Fruit fly (Drosophila melanogaster): ENCODE data around the gene CG2701.

The CG2701 gene

DNA sequence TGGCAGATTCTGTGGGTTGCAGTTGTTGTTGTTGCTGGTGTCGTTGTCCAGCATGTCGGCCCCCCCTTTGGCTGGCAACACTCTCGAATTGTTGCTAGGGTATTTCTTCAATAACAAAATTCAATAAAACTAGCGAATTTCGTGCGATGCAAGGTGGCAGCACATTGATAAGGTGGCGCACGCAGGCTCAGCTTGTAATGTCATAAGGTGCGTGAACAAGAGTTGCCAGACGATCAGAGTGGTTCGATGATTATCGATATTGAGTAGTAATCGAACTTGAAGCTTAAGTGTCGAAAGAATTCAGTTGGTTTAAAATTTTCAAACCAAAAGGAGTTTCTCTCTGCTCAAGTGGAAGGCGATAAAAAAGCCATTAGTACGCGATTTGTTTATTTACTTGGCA is at the start of gene CG2701 (continued):
- no peak for TF ChIP-seq Ssrp (tag; optimal IDR thresholded peaks at IDR 0.05)
- no peak for TF ChIP-seq CG30020 (tag; optimal IDR thresholded peaks at IDR 0.05)
- peak; percentile 24 for TF ChIP-seq CG8944 (GFP tag; optimal IDR thresholded peaks at IDR 0.05)
- peak; percentile 43 for TF ChIP-seq CG2120 (GFP tag; optimal IDR thresholded peaks at IDR 0.05)
- peak; percentile 21 for TF ChIP-seq ind (GFP tag; optimal IDR thresholded peaks at IDR 0.05)
- TF ChIP-seq ssp (GFP tag; IDR thresholded peaks at IDR 0.05) = no peak
- TF ChIP-seq hb (GFP tag; IDR thresholded peaks at IDR 0.05; ENCODE audit: partially characterized antibody) = peak; percentile 61; the same call in 1 of the 3 replicates
- TF ChIP-seq CG2712 (tag; optimal IDR thresholded peaks at IDR 0.05) = no peak
- peak; percentile 33 for TF ChIP-seq CHES-1-like (GFP tag; optimal IDR thresholded peaks at IDR 0.05)
- no peak for TF ChIP-seq Stat92E (GFP tag; optimal IDR thresholded peaks at IDR 0.05)
- peak; percentile 60 for TF ChIP-seq nerfin-2 (GFP tag; IDR thresholded peaks at IDR 0.05; ENCODE audit: partially characterized antibody)
- TF ChIP-seq CG9932 (GFP tag; IDR thresholded peaks at IDR 0.05) = peak; percentile 58; the same call in 1 of the 2 replicates
- peak; percentile 0 for TF ChIP-seq Sry-β (GFP tag; optimal IDR thresholded peaks at IDR 0.05)
- TF ChIP-seq CG11398 (GFP tag; optimal IDR thresholded peaks at IDR 0.05) = no peak
- TF ChIP-seq jumu (GFP tag; optimal IDR thresholded peaks at IDR 0.05) = peak; percentile 25
- no peak for TF ChIP-seq gsb-n (tag; optimal IDR thresholded peaks at IDR 0.05)
- TF ChIP-seq CG14710 (tag; optimal IDR thresholded peaks at IDR 0.05) = peak; percentile 32
- peak; percentile 71 for TF ChIP-seq Dll (GFP tag; IDR thresholded peaks at IDR 0.05; ENCODE audit: partially characterized antibody)
- TF ChIP-seq slou (GFP tag; optimal IDR thresholded peaks at IDR 0.05) = no peak
- peak; percentile 39 for TF ChIP-seq her (GFP tag; optimal IDR thresholded peaks at IDR 0.05)
- TF ChIP-seq bbx (GFP tag; IDR thresholded peaks at IDR 0.05; ENCODE audit: partially characterized antibody) = peak; percentile 79
- TF ChIP-seq nom (GFP tag; optimal IDR thresholded peaks at IDR 0.05) = no peak
- peak; percentile 24 for TF ChIP-seq mirr (GFP tag; optimal IDR thresholded peaks at IDR 0.05)
- TF ChIP-seq Meics (GFP tag; optimal IDR thresholded peaks at IDR 0.05) = no peak
- TF ChIP-seq CG12236 (GFP tag; optimal IDR thresholded peaks at IDR 0.05) = no peak
- peak; percentile 26 for TF ChIP-seq fu2 (GFP tag; optimal IDR thresholded peaks at IDR 0.05)
- TF ChIP-seq CG14860 (GFP tag; IDR thresholded peaks at IDR 0.05; ENCODE audit: partially characterized antibody) = peak; percentile 64
- TF ChIP-seq CG16863 (GFP tag; optimal IDR thresholded peaks at IDR 0.05) = no peak
- TF ChIP-seq so (GFP tag; IDR thresholded peaks at IDR 0.05) = no peak
- TF ChIP-seq Bgb (GFP tag; IDR thresholded peaks at IDR 0.05; ENCODE audit: partially characterized antibody) = peak; percentile 86
- peak; percentile 68 for TF ChIP-seq HmgD (GFP tag; optimal IDR thresholded peaks at IDR 0.05)
- TF ChIP-seq Ets97D (GFP tag; optimal IDR thresholded peaks at IDR 0.05) = peak; percentile 56
- no peak for TF ChIP-seq CG18262 (tag; optimal IDR thresholded peaks at IDR 0.05)
- peak; percentile 78 for TF ChIP-seq Neu2 (GFP tag; optimal IDR thresholded peaks at IDR 0.05; ENCODE audit: borderline replicate concordance)
- TF ChIP-seq lilli (GFP tag; optimal IDR thresholded peaks at IDR 0.05) = peak; percentile 30
- no peak for TF ChIP-seq Trl (optimal IDR thresholded peaks at IDR 0.05)
- peak; percentile 0 for TF ChIP-seq Trl (GFP tag; optimal IDR thresholded peaks at IDR 0.05)
- TF ChIP-seq CG14441 (GFP tag; IDR thresholded peaks at IDR 0.05) = no peak
- TF ChIP-seq Adf1 (GFP tag; IDR thresholded peaks at IDR 0.05) = no peak
- TF ChIP-seq CG15514 (GFP tag; optimal IDR thresholded peaks at IDR 0.05) = peak; percentile 96
- TF ChIP-seq Gug (GFP tag; IDR thresholded peaks at IDR 0.05) = peak; percentile 13; the same call in 1 of the 4 replicates
- no peak for TF ChIP-seq Taf1 (GFP tag; IDR thresholded peaks at IDR 0.05)
- no peak for TF ChIP-seq Poxn (GFP tag; IDR thresholded peaks at IDR 0.05)
- peak; percentile 58 for TF ChIP-seq inv (GFP tag; IDR thresholded peaks at IDR 0.05; ENCODE audit: partially characterized antibody)
- TF ChIP-seq dm (GFP tag; optimal IDR thresholded peaks at IDR 0.05) = peak; percentile 44
- TF ChIP-seq sqz (GFP tag; optimal IDR thresholded peaks at IDR 0.05) = no peak
- TF ChIP-seq Spps (tag; optimal IDR thresholded peaks at IDR 0.05) = no peak
- TF ChIP-seq Opbp (GFP tag; IDR thresholded peaks at IDR 0.05; ENCODE audit: partially characterized antibody) = peak; percentile 74; the same call in 2 of the 3 replicates
- no peak for TF ChIP-seq CG5953 (GFP tag; IDR thresholded peaks at IDR 0.05)
- TF ChIP-seq CG7556 (GFP tag; optimal IDR thresholded peaks at IDR 0.05) = no peak
- no peak for TF ChIP-seq trh (GFP tag; optimal IDR thresholded peaks at IDR 0.05)

Measured in whole organism, embryonic.